Worm (Caenorhabditis elegans) whole organism, young adult: ENCODE data around the gene K03B4.9.

ENCODE experiments used
- B0035.1 ChIP-seq: sonication (generic microtip); optimal IDR thresholded peaks from 2 replicates; lab custom pipeline; 2016; ENCODE audit warnings: missing genetic modification characterization, mild to moderate bottlenecking, missing compliant biosample characterization, missing genotype, missing genetic modification reagents
- B0336.3 ChIP-seq: fragments of 200-800 bp; sonication (Bioruptor generic); IDR thresholded peaks from 2 replicates; pipeline ENCODE4 v1.3.6; 2022; ENCODE audit warnings: missing genetic modification characterization, missing compliant biosample characterization
- C17E4.6 ChIP-seq: fragments of 200-800 bp; sonication (Bioruptor generic); IDR thresholded peaks from 2 replicates; pipeline ENCODE4 v1.3.6; 2022; ENCODE audit warnings: missing genetic modification reagents, missing genetic modification characterization, missing compliant biosample characterization
- F10E7.11 ChIP-seq: sonication (generic microtip); optimal IDR thresholded peaks from 2 replicates; lab custom pipeline; 2017; ENCODE audit warnings: mild to moderate bottlenecking, missing genetic modification characterization, moderate library complexity, missing compliant biosample characterization
- F22D6.2 ChIP-seq: sonication (generic microtip); optimal IDR thresholded peaks from 2 replicates; lab custom pipeline; 2016; ENCODE audit warnings: mild to moderate bottlenecking, missing genetic modification characterization, missing compliant biosample characterization
- F33H1.4 ChIP-seq: fragments of 200-800 bp; sonication (Bioruptor generic); IDR thresholded peaks from 2 replicates; pipeline ENCODE4 v1.3.6; 2022; ENCODE audit warnings: missing genetic modification reagents, missing genetic modification characterization, missing compliant biosample characterization
- F49E8.2 ChIP-seq: sonication (generic microtip); optimal IDR thresholded peaks from 3 replicates; lab custom pipeline; 2017; ENCODE audit warnings: missing genetic modification characterization, mild to moderate bottlenecking, missing compliant biosample characterization, antibody characterized with exemption, moderate library complexity; ENCODE audit not compliant: insufficient read depth
- K11D2.4 ChIP-seq: fragments of 200-800 bp; sonication (Bioruptor generic); IDR thresholded peaks from 2 replicates; pipeline ENCODE4 v1.3.6; 2022; ENCODE audit warnings: missing genetic modification reagents, missing genetic modification characterization, missing compliant biosample characterization
- K12H6.12 ChIP-seq: fragments of 200-800 bp; sonication (Bioruptor generic); optimal IDR thresholded peaks from 2 replicates; lab custom pipeline; 2018; ENCODE audit warnings: mild to moderate bottlenecking, missing genetic modification characterization, missing compliant biosample characterization
- Y56A3A.18 ChIP-seq: fragments of 200-800 bp; sonication (Bioruptor generic); IDR thresholded peaks from 2 replicates; pipeline ENCODE4 v1.3.6; 2022; ENCODE audit warnings: missing genetic modification reagents, missing genetic modification characterization, missing compliant biosample characterization
- Y79H2A.3 ChIP-seq: fragments of 200-800 bp; sonication (Bioruptor generic); conservative IDR thresholded peaks from 2 replicates; pipeline ENCODE4 v1.3.6; 2022; ENCODE audit warnings: missing genetic modification reagents, missing genetic modification characterization, missing compliant biosample characterization
- akir-1 ChIP-seq: fragments of 200-800 bp; sonication (Bioruptor generic); optimal IDR thresholded peaks from 2 replicates; lab custom pipeline; 2018; ENCODE audit warnings: mild to moderate bottlenecking, missing genetic modification characterization, moderate library complexity, missing compliant biosample characterization
- atf-7 ChIP-seq: sonication (generic microtip); optimal IDR thresholded peaks from 2 replicates; lab custom pipeline; 2017; ENCODE audit warnings: mild to moderate bottlenecking, missing genetic modification characterization, missing compliant biosample characterization
- bed-2 ChIP-seq: fragments of 200-800 bp; sonication (Bioruptor generic); IDR thresholded peaks from 2 replicates; pipeline ENCODE4 v1.3.6; 2022; ENCODE audit warnings: missing genetic modification reagents, missing genetic modification characterization, missing compliant biosample characterization
- ceh-91 ChIP-seq: fragments of 200-800 bp; sonication (Bioruptor generic); IDR thresholded peaks from 2 replicates; pipeline ENCODE4 v1.3.6; 2022; ENCODE audit warnings: missing genetic modification reagents, missing genetic modification characterization, missing compliant biosample characterization
- die-1 ChIP-seq: sonication (generic microtip); optimal IDR thresholded peaks from 2 replicates; lab custom pipeline; 2016; ENCODE audit warnings: missing genotype, mild to moderate bottlenecking, missing genetic modification characterization, missing compliant biosample characterization
- egl-44 ChIP-seq: fragments of 200-800 bp; sonication (Bioruptor generic); IDR thresholded peaks from 2 replicates; pipeline ENCODE4 v1.3.6; 2022; ENCODE audit warnings: missing genetic modification reagents, missing genetic modification characterization, missing compliant biosample characterization
- egrh-3 ChIP-seq: fragments of 200-800 bp; sonication (Bioruptor generic); IDR thresholded peaks from 2 replicates; pipeline ENCODE4 v1.3.6; 2022; ENCODE audit warnings: missing genetic modification reagents, missing genetic modification characterization, missing compliant biosample characterization
- fkh-3 ChIP-seq: sonication (generic microtip); optimal IDR thresholded peaks from 2 replicates; lab custom pipeline; 2016; ENCODE audit warnings: mild to moderate bottlenecking, missing genetic modification characterization, missing compliant biosample characterization
- him-1 ChIP-seq: sonication (generic microtip); optimal IDR thresholded peaks from 2 replicates; lab custom pipeline; 2016; ENCODE audit warnings: missing genotype, missing genetic modification reagents, missing genetic modification characterization, missing compliant biosample characterization
- hmg-1.2 ChIP-seq: fragments of 200-800 bp; sonication (Bioruptor generic); IDR thresholded peaks from 2 replicates; pipeline ENCODE4 v1.3.6; 2022; ENCODE audit warnings: missing genetic modification reagents, missing genetic modification characterization, missing compliant biosample characterization
- hsf-1 ChIP-seq: fragments of 200-800 bp; sonication (Bioruptor generic); IDR thresholded peaks from 2 replicates; pipeline ENCODE4 v1.3.6; 2022; ENCODE audit warnings: missing genetic modification reagents, missing genetic modification characterization, missing compliant biosample characterization
- let-526 ChIP-seq: fragments of 200-800 bp; sonication (Bioruptor generic); IDR thresholded peaks from 2 replicates; pipeline ENCODE4 v1.3.6; 2022; ENCODE audit warnings: missing genetic modification reagents, missing genetic modification characterization, missing compliant biosample characterization
- let-607 ChIP-seq, 2 experiments: fragments of 200-800 bp in 1 of 2; sonication (Bioruptor generic) in 1 of 2; sonication (generic microtip) in 1 of 2; optimal IDR thresholded peaks; 2 replicates each; lab custom pipeline; 2016 to 2018; ENCODE audit warnings: mild to moderate bottlenecking in 2 of 2, missing compliant biosample characterization in 2 of 2, missing genetic modification characterization in 2 of 2, moderate library complexity in 2 of 2, missing genotype in 1 of 2
- lin-35 ChIP-seq, 3 experiments: fragments of 150-350 bp in 2 of 3; sonication (generic microtip) in 1 of 3; optimal IDR thresholded peaks; 2 replicates each; lab custom pipeline; 2014 to 2018; ENCODE audit warnings: missing biosample characterization in 3 of 3, missing genetic modification characterization in 3 of 3, missing genetic modification reagents in 3 of 3
- lin-54 ChIP-seq: fragments of 200-800 bp; sonication (Bioruptor generic); optimal IDR thresholded peaks from 2 replicates; lab custom pipeline; 2018; ENCODE audit warnings: mild to moderate bottlenecking, missing genetic modification characterization, missing compliant biosample characterization
- lsy-27 ChIP-seq: sonication (generic microtip); optimal IDR thresholded peaks from 2 replicates; lab custom pipeline; 2017; ENCODE audit warnings: missing genetic modification characterization, mild to moderate bottlenecking, missing compliant biosample characterization, antibody characterized with exemption, missing genotype, borderline replicate concordance; ENCODE audit not compliant: insufficient read depth
- madf-10 ChIP-seq: sonication (generic microtip); optimal IDR thresholded peaks from 2 replicates; lab custom pipeline; 2016; ENCODE audit warnings: mild to moderate bottlenecking, missing genetic modification characterization, missing compliant biosample characterization
- mel-28 ChIP-seq: sonication (generic microtip); optimal IDR thresholded peaks from 2 replicates; lab custom pipeline; 2016; ENCODE audit warnings: borderline replicate concordance, mild to moderate bottlenecking, missing genetic modification characterization, missing compliant biosample characterization
- nfya-2 ChIP-seq: fragments of 200-800 bp; sonication (Bioruptor generic); IDR thresholded peaks from 2 replicates; pipeline ENCODE4 v1.3.6; 2022; ENCODE audit warnings: missing genetic modification reagents, missing genetic modification characterization, missing compliant biosample characterization
- nhr-120 ChIP-seq: fragments of 200-800 bp; sonication (Bioruptor generic); IDR thresholded peaks from 2 replicates; pipeline ENCODE4 v1.3.6; 2022; ENCODE audit warnings: missing genetic modification characterization, missing compliant biosample characterization
- nhr-80 ChIP-seq: sonication (generic microtip); optimal IDR thresholded peaks from 2 replicates; lab custom pipeline; 2016; ENCODE audit warnings: missing genetic modification characterization, missing compliant biosample characterization
- pbrm-1 ChIP-seq: fragments of 200-800 bp; sonication (Bioruptor generic); IDR thresholded peaks from 2 replicates; pipeline ENCODE4 v1.3.6; 2022; ENCODE audit warnings: missing genetic modification reagents, missing genetic modification characterization, missing compliant biosample characterization
- rcor-1 ChIP-seq: fragments of 200-800 bp; sonication (Bioruptor generic); IDR thresholded peaks from 2 replicates; pipeline ENCODE4 v1.3.6; 2022; ENCODE audit warnings: missing genetic modification reagents, missing genetic modification characterization, missing compliant biosample characterization
- repo-1 ChIP-seq: sonication (generic microtip); optimal IDR thresholded peaks from 2 replicates; lab custom pipeline; 2017; ENCODE audit warnings: mild to moderate bottlenecking, missing genetic modification characterization, missing compliant biosample characterization
- rpc-1 ChIP-seq, 2 experiments: fragments of 150-350 bp in 1 of 2; sonication (generic microtip) in 1 of 2; optimal IDR thresholded peaks; 2 replicates each; lab custom pipeline; 2014 to 2018; ENCODE audit warnings: missing biosample characterization in 1 of 2, missing genetic modification characterization in 1 of 2, missing genetic modification reagents in 1 of 2, missing genotype in 1 of 2
- snpc-1.3 ChIP-seq: sonication (generic microtip); optimal IDR thresholded peaks from 2 replicates; lab custom pipeline; 2017; ENCODE audit warnings: missing genetic modification characterization, mild to moderate bottlenecking, missing compliant biosample characterization, antibody characterized with exemption, moderate library complexity, missing genotype, missing genetic modification reagents; ENCODE audit not compliant: insufficient read depth
- tbp1 ChIP-seq: fragments of 200-800 bp; sonication (Bioruptor generic); optimal IDR thresholded peaks from 2 replicates; lab custom pipeline; 2018; ENCODE audit warnings: mild to moderate bottlenecking, missing genetic modification characterization, missing compliant biosample characterization
- unc-130 ChIP-seq: sonication (generic microtip); optimal IDR thresholded peaks from 2 replicates; lab custom pipeline; 2016; ENCODE audit warnings: missing genetic modification reagents, missing genetic modification characterization, missing compliant biosample characterization
- unc-62 ChIP-seq: fragments of 150-350 bp; optimal IDR thresholded peaks from 2 replicates; lab custom pipeline; 2014; ENCODE audit warnings: missing biosample characterization, missing genetic modification reagents, missing genetic modification characterization

K03B4.9 gene

ce11 chrV:4674506-4674905 is 2.1 kb upstream of the K03B4.9 start, which contains the start of gene K03B4.8:
K03B4.8 (minus strand) TSS chrV:4674606.
- no peak for TF ChIP-seq F22D6.2
- TF ChIP-seq repo-1 (tag; lab: Kevin White, UChicago): no peak
- no peak for TF ChIP-seq let-607 (tag; optimal IDR thresholded peaks at IDR 0.05; lab: Kevin White, UChicago)
- TF ChIP-seq unc-62 (GFP tag; lab: Kevin White, UChicago): no peak
- TF ChIP-seq atf-7 (tag; lab: Kevin White, UChicago): no peak
- no peak for TF ChIP-seq let-526 (GFP tag; lab: Robert Waterston, UW)
- TF ChIP-seq him-1 (tag; lab: Kevin White, UChicago): no peak
- no peak for TF ChIP-seq C17E4.6 (GFP tag; lab: Robert Waterston, UW)
- TF ChIP-seq tbp1 (GFP tag; lab: Kevin White, UChicago): no peak

ce11 chrV:4668636-4669035 is 3.8 kb downstream of the K03B4.9 start, which contains the start of gene srx-77:
srx-77 (minus strand) TSS chrV:4668736.
- TF ChIP-seq B0035.1 (no peak), lsy-27 (no peak), lin-54 (GFP tag; lab: Kevin White, UChicago) (no peak), madf-10 (tag; lab: Kevin White, UChicago) (no peak), hmg-1.2 (GFP tag; lab: Robert Waterston, UW) (no peak), bed-2 (GFP tag; lab: Robert Waterston, UW) (no peak), F49E8.2 (tag; lab: Kevin White, UChicago) (no peak)

DNA sequence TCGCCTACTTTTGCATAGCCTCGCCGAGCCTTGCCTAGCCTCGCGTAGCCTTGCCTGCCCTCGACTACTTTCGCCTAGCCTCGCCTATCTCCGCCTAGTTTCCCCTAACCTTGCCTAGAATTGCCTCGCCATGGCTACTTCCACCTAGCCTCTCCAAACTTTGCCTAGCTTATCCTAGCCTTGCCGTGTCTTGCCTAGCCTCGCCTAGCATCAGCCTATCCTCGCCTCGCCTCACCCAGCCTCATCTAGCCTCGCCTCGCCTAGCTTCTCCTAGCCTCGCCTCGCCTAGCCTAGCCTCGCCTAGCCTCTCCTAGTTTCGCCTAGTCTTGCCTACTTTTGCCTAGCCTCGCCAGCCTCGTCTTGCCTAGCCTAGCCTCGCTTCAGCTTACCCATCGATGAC is 5.3 kb downstream of the K03B4.9 start:
- TF ChIP-seq B0336.3 (no peak), rpc-1 (optimal IDR thresholded peaks at IDR 0.05; lab: Kevin White, UChicago) (no peak), rpc-1 (tag; optimal IDR thresholded peaks at IDR 0.05; lab: Kevin White, UChicago) (no peak), F10E7.11 (no peak), hsf-1 (GFP tag; lab: Robert Waterston, UW) (no peak), egrh-3 (GFP tag; lab: Robert Waterston, UW) (peak; percentile 29; the same call in 1 of the 2 replicates), mel-28 (tag; lab: Kevin White, UChicago) (no peak), hmg-1.2 (GFP tag; lab: Robert Waterston, UW) (no peak), akir-1 (no peak), egl-44 (no peak), rcor-1 (GFP tag; lab: Robert Waterston, UW) (no peak), Y79H2A.3 (GFP tag; lab: Robert Waterston, UW) (no peak), K11D2.4 (GFP tag; lab: Robert Waterston, UW) (0 out of 2 replicates have a peak, but pooled peaks have one; percentile 27)

ce11 chrV:4665651-4666050 is 6.7 kb downstream of the K03B4.9 start, which contains the start of gene srx-73:
srx-73 (minus strand) TSS chrV:4665751.
- no peak for TF ChIP-seq nhr-80 (tag; lab: Kevin White, UChicago)
- no peak for TF ChIP-seq ceh-91
- no peak for TF ChIP-seq nhr-120 (GFP tag; lab: Robert Waterston, UW)
- TF ChIP-seq snpc-1.3 (tag; lab: Kevin White, UChicago): no peak
- TF ChIP-seq hsf-1 (GFP tag; lab: Robert Waterston, UW): no peak
- no peak for TF ChIP-seq lin-35 (GFP tag; optimal IDR thresholded peaks at IDR 0.05; lab: Kevin White, UChicago)
- TF ChIP-seq pbrm-1 (GFP tag; lab: Robert Waterston, UW): no peak
- no peak for TF ChIP-seq Y56A3A.18
- no peak for TF ChIP-seq nfya-2 (GFP tag; lab: Robert Waterston, UW)
- TF ChIP-seq fkh-3 (tag; lab: Kevin White, UChicago): no peak
- TF ChIP-seq die-1 (tag; lab: Kevin White, UChicago): no peak
- TF ChIP-seq F33H1.4 (GFP tag; lab: Robert Waterston, UW): no peak
- TF ChIP-seq F10E7.11: no peak
- TF ChIP-seq K12H6.12 (tag; lab: Kevin White, UChicago): no peak
- TF ChIP-seq unc-130 (GFP tag; lab: Kevin White, UChicago): no peak
- TF ChIP-seq B0336.3: no peak
- TF ChIP-seq, all 124 proteins: peak for 0
